Worm (Caenorhabditis elegans) whole organism, L2 larva: ENCODE results near the gene copb-2.

Experiments
- C34F6.9 ChIP-seq: fragments of 150-350 bp; optimal IDR thresholded peaks from 2 replicates; lab custom pipeline; 2014; ENCODE audit warnings: missing biosample characterization, missing genetic modification characterization
- F13H6.1 ChIP-seq: sonication (generic microtip); optimal IDR thresholded peaks from 2 replicates; lab custom pipeline; 2016; ENCODE audit warnings: missing genetic modification characterization, missing compliant biosample characterization
- Y55F3AM.14 ChIP-seq: fragments of 200-800 bp; sonication (Bioruptor generic); optimal IDR thresholded peaks from 2 replicates; lab custom pipeline; 2018; ENCODE audit warnings: mild to moderate bottlenecking, missing genetic modification characterization, missing compliant biosample characterization
- ZK546.5 ChIP-seq: sonication (generic microtip); optimal IDR thresholded peaks from 2 replicates; lab custom pipeline; 2017; ENCODE audit warnings: missing biosample characterization, missing genetic modification characterization
- alr-1 ChIP-seq: fragments of 150-350 bp; optimal IDR thresholded peaks from 2 replicates; lab custom pipeline; 2014; ENCODE audit warnings: missing biosample characterization, missing genetic modification characterization
- aly-2 ChIP-seq: fragments of 150-350 bp; optimal IDR thresholded peaks from 2 replicates; lab custom pipeline; 2014; ENCODE audit warnings: missing biosample characterization, missing genetic modification characterization
- ama-1 ChIP-seq: fragments of 150-350 bp; optimal IDR thresholded peaks from 2 replicates; lab custom pipeline; 2018; ENCODE audit warnings: inconsistent platforms
- blmp-1 ChIP-seq: sonication (generic microtip); optimal IDR thresholded peaks from 2 replicates; lab custom pipeline; 2017; ENCODE audit warnings: missing genetic modification characterization, mild to moderate bottlenecking, missing compliant biosample characterization, antibody characterized with exemption, moderate library complexity; ENCODE audit not compliant: insufficient read depth
- ceh-16 ChIP-seq: fragments of 150-350 bp; optimal IDR thresholded peaks from 2 replicates; lab custom pipeline; 2014; ENCODE audit warnings: missing biosample characterization, missing genetic modification characterization
- crh-2 ChIP-seq: sonication (generic microtip); optimal IDR thresholded peaks from 2 replicates; lab custom pipeline; 2017; ENCODE audit warnings: missing biosample characterization, missing genetic modification characterization
- egl-27 ChIP-seq: sonication (generic microtip); optimal IDR thresholded peaks from 3 replicates; lab custom pipeline; 2017; ENCODE audit warnings: missing biosample characterization, missing genetic modification reagents, missing genetic modification characterization
- elt-3 ChIP-seq: sonication (generic microtip); optimal IDR thresholded peaks from 2 replicates; lab custom pipeline; 2017; ENCODE audit warnings: missing biosample characterization, missing genetic modification characterization
- fos-1 ChIP-seq: fragments of 150-350 bp; optimal IDR thresholded peaks from 2 replicates; lab custom pipeline; 2014; ENCODE audit warnings: missing biosample characterization, missing genetic modification characterization
- gmeb-1 ChIP-seq: fragments of 150-350 bp; optimal IDR thresholded peaks from 2 replicates; lab custom pipeline; 2014; ENCODE audit warnings: missing biosample characterization, missing genetic modification characterization
- lin-11 ChIP-seq: fragments of 150-350 bp; sonication (generic microtip); optimal IDR thresholded peaks from 2 replicates; lab custom pipeline; 2014; ENCODE audit warnings: missing biosample characterization, missing genetic modification characterization, inconsistent platforms, mixed read lengths
- lin-13 ChIP-seq: fragments of 150-350 bp; optimal IDR thresholded peaks from 2 replicates; lab custom pipeline; 2014; ENCODE audit warnings: missing biosample characterization, missing genetic modification reagents, missing genetic modification characterization
- lin-39 ChIP-seq: fragments of 150-350 bp; optimal IDR thresholded peaks from 2 replicates; lab custom pipeline; 2014; ENCODE audit warnings: missing biosample characterization, missing genetic modification reagents, missing genetic modification characterization
- lsy-2 ChIP-seq, 2 experiments: fragments of 150-350 bp in 1 of 2; sonication (generic microtip) in 1 of 2; optimal IDR thresholded peaks; 2 replicates each; lab custom pipeline; 2014 to 2017; ENCODE audit warnings: missing biosample characterization in 2 of 2, missing genetic modification characterization in 2 of 2
- mab-5 ChIP-seq: fragments of 150-350 bp; optimal IDR thresholded peaks from 2 replicates; lab custom pipeline; 2014; ENCODE audit warnings: missing biosample characterization, missing genetic modification characterization
- nhr-11 ChIP-seq: fragments of 150-350 bp; optimal IDR thresholded peaks from 2 replicates; lab custom pipeline; 2014; ENCODE audit warnings: missing biosample characterization, missing genetic modification characterization
- nhr-129 ChIP-seq: fragments of 150-350 bp; optimal IDR thresholded peaks from 2 replicates; lab custom pipeline; 2014; ENCODE audit warnings: missing biosample characterization, missing genetic modification characterization
- nhr-21 ChIP-seq: fragments of 150-350 bp; optimal IDR thresholded peaks from 2 replicates; lab custom pipeline; 2014; ENCODE audit warnings: missing biosample characterization, missing genetic modification characterization
- nhr-25 ChIP-seq: fragments of 150-350 bp; sonication (generic microtip); optimal IDR thresholded peaks from 3 replicates; lab custom pipeline; 2014; ENCODE audit warnings: missing biosample characterization, missing genetic modification characterization
- nhr-77 ChIP-seq: fragments of 150-350 bp; optimal IDR thresholded peaks from 2 replicates; lab custom pipeline; 2014; ENCODE audit warnings: missing biosample characterization, missing genetic modification characterization
- peb-1 ChIP-seq: fragments of 150-350 bp; optimal IDR thresholded peaks from 2 replicates; lab custom pipeline; 2014; ENCODE audit warnings: missing biosample characterization, missing genetic modification characterization
- sem-4 ChIP-seq: fragments of 150-350 bp; optimal IDR thresholded peaks from 2 replicates; lab custom pipeline; 2014; ENCODE audit warnings: missing biosample characterization, missing genetic modification reagents, missing genetic modification characterization
- sma-3 ChIP-seq: sonication (generic microtip); optimal IDR thresholded peaks from 2 replicates; lab custom pipeline; 2016; ENCODE audit warnings: missing genetic modification reagents, missing genetic modification characterization, missing compliant biosample characterization
- sma-9 ChIP-seq, 2 experiments: fragments of 150-350 bp in 1 of 2; sonication (generic microtip) in 1 of 2; optimal IDR thresholded peaks; 2 replicates each; lab custom pipeline; 2014 to 2016; ENCODE audit warnings: missing genetic modification characterization in 2 of 2, mild to moderate bottlenecking in 1 of 2, missing biosample characterization in 1 of 2, missing compliant biosample characterization in 1 of 2, missing genetic modification reagents in 1 of 2, moderate library complexity in 1 of 2
- snpc-4 ChIP-seq: fragments of 150-350 bp; optimal IDR thresholded peaks from 2 replicates; lab custom pipeline; 2014; ENCODE audit warnings: missing biosample characterization, missing genetic modification characterization
- unc-55 ChIP-seq: fragments of 150-350 bp; sonication (generic microtip); optimal IDR thresholded peaks from 3 replicates; lab custom pipeline; 2014; ENCODE audit warnings: missing biosample characterization, missing genetic modification reagents, missing genetic modification characterization
- unc-62 ChIP-seq: fragments of 150-350 bp; optimal IDR thresholded peaks from 2 replicates; lab custom pipeline; 2014; ENCODE audit warnings: missing biosample characterization, missing genetic modification reagents, missing genetic modification characterization
- zag-1 ChIP-seq: fragments of 150-350 bp; optimal IDR thresholded peaks from 2 replicates; lab custom pipeline; 2014; ENCODE audit warnings: missing biosample characterization, missing genetic modification characterization
- ztf-1 ChIP-seq: fragments of 200-800 bp; sonication (Bioruptor generic); conservative IDR thresholded peaks from 2 replicates; pipeline ENCODE4 v1.3.6; 2022; ENCODE audit warnings: missing genetic modification characterization, missing compliant biosample characterization
- ztf-11 ChIP-seq: sonication (generic microtip); optimal IDR thresholded peaks from 2 replicates; lab custom pipeline; 2017; ENCODE audit warnings: missing biosample characterization, missing genetic modification characterization
- ztf-4 ChIP-seq: fragments of 150-350 bp; optimal IDR thresholded peaks from 2 replicates; lab custom pipeline; 2014; ENCODE audit warnings: missing biosample characterization, missing genetic modification characterization

The copb-2 gene

DNA sequence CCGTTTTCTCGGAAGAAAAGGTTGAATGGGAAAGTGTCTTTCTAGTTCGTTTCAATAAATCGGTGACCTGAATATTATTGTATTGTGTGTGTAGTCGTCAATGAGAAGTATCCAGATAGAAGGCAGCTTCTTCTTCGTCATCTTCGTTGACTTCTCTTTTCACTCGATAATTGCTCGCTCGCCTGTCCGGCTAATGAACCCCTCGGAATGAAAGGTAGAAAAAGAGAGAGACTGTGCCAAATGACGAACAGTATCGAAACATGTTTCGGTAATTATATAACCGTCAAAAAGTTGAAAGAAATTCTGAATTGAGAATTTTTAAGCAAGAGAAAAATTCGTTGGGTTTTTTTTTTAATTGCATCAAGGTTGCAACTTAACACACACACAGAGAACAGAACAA lies 2.1 kb upstream of the copb-2 start, which contains the start of gene cutl-17:
Gene cutl-17, minus strand, starts transcription at position 101 of the 400 bp plus-strand sequence.
- no peak for TF ChIP-seq C34F6.9 (tag; lab: Kevin White, UChicago)
- no peak for TF ChIP-seq ZK546.5 (tag; lab: Kevin White, UChicago)
- TF ChIP-seq peb-1 (tag; lab: Kevin White, UChicago) = no peak
- no peak for TF ChIP-seq snpc-4 (tag; lab: Kevin White, UChicago)
- TF ChIP-seq unc-55 = no peak
- no peak for TF ChIP-seq unc-62
- no peak for TF ChIP-seq ztf-1 (GFP tag; lab: Robert Waterston, UW)
- TF ChIP-seq lsy-2 (tag; optimal IDR thresholded peaks at IDR 0.05; lab: Kevin White, UChicago) = no peak

DNA sequence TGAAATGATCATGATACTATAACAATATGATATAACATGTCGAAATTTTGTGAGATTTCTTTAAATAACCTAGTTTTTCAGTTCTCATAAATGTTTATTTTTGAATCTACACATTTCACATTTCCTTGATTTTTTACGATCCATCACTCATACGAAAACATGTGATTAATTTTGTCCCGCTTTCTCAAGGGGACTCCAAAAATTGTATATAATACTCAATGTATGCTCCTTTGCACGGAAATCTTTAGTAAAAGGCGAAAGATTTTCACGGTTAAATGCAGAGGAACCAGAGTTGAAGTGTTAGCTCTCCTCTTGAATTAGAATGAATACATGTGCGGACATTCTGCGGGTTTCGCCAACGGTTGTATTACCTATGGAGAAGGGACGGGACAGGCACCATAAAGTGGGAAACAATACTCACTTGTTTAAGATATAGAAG lies 4.8 kb downstream of the copb-2 start:
- TF ChIP-seq blmp-1 (tag; lab: Kevin White, UChicago) (no peak), peb-1 (tag; lab: Kevin White, UChicago) (no peak), elt-3 (no peak), ztf-11 (tag; lab: Kevin White, UChicago) (no peak), egl-27 (tag; lab: Kevin White, UChicago) (no peak), C34F6.9 (tag; lab: Kevin White, UChicago) (no peak), snpc-4 (tag; lab: Kevin White, UChicago) (peak; percentile 78), zag-1 (tag; lab: Kevin White, UChicago) (no peak), lin-13 (GFP tag; lab: Kevin White, UChicago) (no peak), sem-4 (tag; lab: Kevin White, UChicago) (no peak), unc-62 (no peak), alr-1 (tag; lab: Kevin White, UChicago) (no peak), ama-1 (peak; percentile 20), lin-11 (tag; lab: Kevin White, UChicago) (no peak)

DNA sequence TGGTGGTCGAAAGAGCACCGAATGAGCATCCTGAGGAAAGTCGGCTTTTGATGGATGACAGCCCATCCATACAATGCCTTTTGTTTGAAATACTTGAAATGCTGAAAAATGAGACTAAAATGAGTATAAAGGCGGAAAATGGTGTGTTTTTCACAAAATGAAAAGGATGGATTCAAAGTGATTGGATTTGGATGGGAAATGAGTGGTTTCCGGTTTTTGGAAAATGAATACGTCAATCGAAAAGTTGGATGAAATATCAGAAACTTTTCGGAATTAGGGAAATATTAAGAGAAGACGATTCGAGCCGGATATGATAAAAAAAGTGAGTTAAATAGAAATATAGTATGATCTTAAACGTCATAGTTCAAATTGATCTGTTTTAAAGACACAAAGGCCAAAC lies 7.9 kb downstream of the copb-2 start, which contains the start of gene F38E11.6:
Gene F38E11.6, minus strand, starts transcription at position 101 of the 400 bp plus-strand sequence.
- TF ChIP-seq blmp-1 (tag; lab: Kevin White, UChicago) (no peak), Y55F3AM.14 (no peak), snpc-4 (tag; lab: Kevin White, UChicago) (no peak), C34F6.9 (tag; lab: Kevin White, UChicago) (no peak), nhr-21 (tag; lab: Kevin White, UChicago) (no peak), mab-5 (tag; lab: Kevin White, UChicago) (no peak), F13H6.1 (no peak), ama-1 (no peak), unc-62 (no peak), aly-2 (tag; lab: Kevin White, UChicago) (no peak), ceh-16 (tag; lab: Kevin White, UChicago) (no peak), ztf-11 (tag; lab: Kevin White, UChicago) (no peak), sem-4 (tag; lab: Kevin White, UChicago) (no peak)

DNA sequence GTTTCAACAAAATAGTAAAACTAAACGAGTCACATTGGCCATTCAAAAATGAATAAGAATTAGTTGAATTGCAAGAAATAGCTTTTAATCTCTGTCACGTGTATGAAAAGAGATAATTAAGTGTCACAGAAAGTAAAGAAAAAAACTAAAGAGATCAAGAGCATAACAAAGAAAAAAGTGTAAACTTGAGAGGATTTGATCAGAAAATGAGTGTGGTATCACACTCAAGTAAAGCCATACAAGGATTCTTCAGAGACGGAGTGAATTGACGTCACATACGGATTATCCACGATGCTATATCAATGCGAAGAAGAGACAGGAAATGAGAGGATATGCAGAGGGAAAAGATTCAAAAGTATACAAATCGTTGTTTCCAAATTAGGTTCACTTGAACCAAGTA lies 9.8 kb downstream of the copb-2 start:
- TF ChIP-seq sma-9 (GFP tag; optimal IDR thresholded peaks at IDR 0.05; lab: Kevin White, UChicago) (peak; percentile 7), sma-9 (tag; optimal IDR thresholded peaks at IDR 0.05; lab: Kevin White, UChicago) (no peak), nhr-129 (no peak)

DNA sequence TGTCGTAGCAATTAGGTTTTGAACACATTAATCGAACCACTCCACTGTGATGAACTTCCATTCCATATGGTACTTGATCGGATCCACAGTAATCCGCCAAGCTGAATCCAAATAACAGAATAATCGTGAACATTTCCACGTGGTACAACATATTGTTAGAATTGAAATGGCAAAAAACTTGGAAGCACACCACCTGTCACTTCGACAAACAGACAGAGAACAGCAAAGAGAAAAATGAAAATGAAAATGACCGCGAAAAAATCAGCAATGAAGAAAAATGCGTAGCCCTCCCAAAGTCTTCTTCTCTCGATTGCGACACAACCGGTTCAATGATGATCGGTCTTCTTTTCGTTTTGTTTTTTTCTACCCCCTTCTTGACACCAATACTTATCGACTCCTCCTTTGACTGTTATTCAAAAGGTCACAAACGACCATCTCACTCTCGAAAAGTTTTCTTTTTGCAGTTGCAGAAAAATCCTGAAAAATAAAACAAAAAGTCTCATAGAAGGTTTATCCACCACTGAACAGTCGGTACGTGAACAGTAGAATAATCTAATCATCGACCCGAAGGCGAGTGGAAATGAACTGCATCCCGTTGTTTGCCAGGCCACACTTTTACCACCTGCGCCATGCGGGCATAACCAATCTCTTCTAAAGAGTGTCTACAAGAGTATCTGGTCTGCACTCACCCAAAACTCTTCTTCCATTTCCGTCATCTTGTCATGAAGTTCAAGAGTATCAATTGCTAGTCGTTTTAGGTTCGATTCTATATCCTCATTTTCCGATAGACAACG lies 17.8 kb downstream of the copb-2 start, which contains the start of gene wrt-3:
Gene wrt-3, minus strand, starts transcription at position 322 of the 794 bp plus-strand sequence.
- TF ChIP-seq nhr-129 (peak; percentile 51), crh-2 (tag; lab: Kevin White, UChicago) (peak; percentile 3), mab-5 (tag; lab: Kevin White, UChicago) (peak; percentile 13), ceh-16 (tag; lab: Kevin White, UChicago) (peak; percentile 22), gmeb-1 (tag; lab: Kevin White, UChicago) (no peak), C34F6.9 (tag; lab: Kevin White, UChicago) (peak; percentile 37), alr-1 (tag; lab: Kevin White, UChicago) (no peak), peb-1 (tag; lab: Kevin White, UChicago) (no peak), F13H6.1 (no peak), lin-13 (GFP tag; lab: Kevin White, UChicago) (no peak), blmp-1 (tag; lab: Kevin White, UChicago) (peak; percentile 44), nhr-11 (tag; lab: Kevin White, UChicago) (peak; percentile 15), sma-3 (GFP tag; lab: Kevin White, UChicago) (peak; percentile 44), nhr-25 (tag; lab: Kevin White, UChicago) (peak; percentile 41), ztf-4 (tag; lab: Kevin White, UChicago) (no peak), nhr-21 (tag; lab: Kevin White, UChicago) (peak; percentile 65), sma-9 (GFP tag; optimal IDR thresholded peaks at IDR 0.05; lab: Kevin White, UChicago) (peak; percentile 86), sma-9 (tag; optimal IDR thresholded peaks at IDR 0.05; lab: Kevin White, UChicago) (no peak), nhr-77 (tag; lab: Kevin White, UChicago) (no peak), Y55F3AM.14 (peak; percentile 78), fos-1 (tag; lab: Kevin White, UChicago) (peak; percentile 58), lin-11 (tag; lab: Kevin White, UChicago) (no peak), elt-3 (no peak), lin-39 (tag; lab: Kevin White, UChicago) (no peak)
